Fruit fly (Drosophila melanogaster): ENCODE measurements around the gene CG18304.

CG18304 gene

DNA sequence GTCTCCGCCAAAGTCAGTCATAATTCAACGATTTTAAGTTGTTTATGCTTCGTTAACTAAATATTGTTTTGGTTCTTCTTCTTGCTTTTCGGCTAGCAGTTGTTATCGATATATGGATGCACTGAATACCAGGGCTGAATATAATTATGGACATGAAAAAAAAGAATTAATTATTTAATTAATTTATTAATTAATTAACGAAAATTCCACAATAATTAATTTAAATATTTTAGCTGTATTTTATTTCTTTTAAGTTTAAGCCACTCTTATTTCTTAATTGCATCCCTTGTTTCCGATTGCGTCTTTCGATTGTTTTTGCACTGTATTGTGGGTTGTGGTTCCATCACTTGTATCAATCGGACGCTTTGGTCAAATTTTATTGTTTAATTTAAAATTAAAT lies 7.5 kb upstream of the CG18304 start, which contains the start of the genes Gas41 and SA1 (continued):
- TF ChIP-seq stc (GFP tag; IDR thresholded peaks at IDR 0.05) (peak; percentile 85), esg (GFP tag; conservative IDR thresholded peaks at IDR 0.05) (peak; percentile 93), trh (GFP tag; optimal IDR thresholded peaks at IDR 0.05) (no peak), HLH4C (GFP tag; IDR thresholded peaks at IDR 0.05; ENCODE audit: partially characterized antibody) (peak; percentile 70), HmgZ (tag; optimal IDR thresholded peaks at IDR 0.05) (peak; percentile 84), nerfin-1 (tag; optimal IDR thresholded peaks at IDR 0.05) (peak; percentile 85), org-1 (GFP tag; optimal IDR thresholded peaks at IDR 0.05) (no peak), CG4617 (GFP tag; optimal IDR thresholded peaks at IDR 0.05; ENCODE audit: borderline replicate concordance) (peak; percentile 92), HLHmδ (GFP tag; optimal IDR thresholded peaks at IDR 0.05) (no peak), pfk (GFP tag; optimal IDR thresholded peaks at IDR 0.05) (peak; percentile 3), toy (GFP tag; IDR thresholded peaks at IDR 0.05) (peak; percentile 76), CG11696 (GFP tag; IDR thresholded peaks at IDR 0.05) (peak; percentile 54), CG7987 (GFP tag; optimal IDR thresholded peaks at IDR 0.05) (peak; percentile 76), gro (GFP tag; optimal IDR thresholded peaks at IDR 0.05) (peak; percentile 41), da (GFP tag; optimal IDR thresholded peaks at IDR 0.05) (no peak), sna (GFP tag; IDR thresholded peaks at IDR 0.05; ENCODE audit: partially characterized antibody) (peak; percentile 78), CG15696 (tag; optimal IDR thresholded peaks at IDR 0.05) (peak; percentile 93), CG7928 (GFP tag; optimal IDR thresholded peaks at IDR 0.05) (peak; percentile 97), CG4404 (GFP tag; IDR thresholded peaks at IDR 0.05) (peak; percentile 89), ash1 (GFP tag; optimal IDR thresholded peaks at IDR 0.05) (no peak), prd (optimal IDR thresholded peaks at IDR 0.05) (no peak), prd (GFP tag; IDR thresholded peaks at IDR 0.05) (peak; percentile 96), NC2β (GFP tag; optimal IDR thresholded peaks at IDR 0.05) (peak; percentile 57), Bgb (GFP tag; IDR thresholded peaks at IDR 0.05; ENCODE audit: partially characterized antibody) (peak; percentile 69), Hey (tag; optimal IDR thresholded peaks at IDR 0.05) (peak; percentile 46), CG10543 (GFP tag; optimal IDR thresholded peaks at IDR 0.05) (peak; percentile 62), Oli (tag; optimal IDR thresholded peaks at IDR 0.05) (peak; percentile 71), D19B (GFP tag; optimal IDR thresholded peaks at IDR 0.05) (peak; percentile 48), Kr (GFP tag; optimal IDR thresholded peaks at IDR 0.05) (no peak), lilli (GFP tag; optimal IDR thresholded peaks at IDR 0.05) (peak; percentile 89), Xrp1 (GFP tag; IDR thresholded peaks at IDR 0.05) (peak; percentile 94), CG10321 (GFP tag; IDR thresholded peaks at IDR 0.05) (0 out of 2 replicates have a peak, but pooled peaks have one; percentile 24), grn (GFP tag; optimal IDR thresholded peaks at IDR 0.05) (no peak), wek (GFP tag; optimal IDR thresholded peaks at IDR 0.05) (no peak), CG17328 (GFP tag; IDR thresholded peaks at IDR 0.05) (peak; percentile 83), dan (GFP tag; IDR thresholded peaks at IDR 0.05) (peak; percentile 62; the same call in 1 of the 2 replicates), mam (GFP tag; optimal IDR thresholded peaks at IDR 0.05) (peak; percentile 52), Hr3 (GFP tag; optimal IDR thresholded peaks at IDR 0.05) (peak; percentile 94), pho (GFP tag; optimal IDR thresholded peaks at IDR 0.05) (peak; percentile 41), jumu (GFP tag; optimal IDR thresholded peaks at IDR 0.05) (peak; percentile 70), CG2116 (GFP tag; optimal IDR thresholded peaks at IDR 0.05) (peak; percentile 92), CG33557 (GFP tag; optimal IDR thresholded peaks at IDR 0.05) (peak; percentile 94), CG6689 (GFP tag; IDR thresholded peaks at IDR 0.05) (peak; percentile 93), aop (GFP tag; IDR thresholded peaks at IDR 0.05) (no peak), Vsx1 (GFP tag; optimal IDR thresholded peaks at IDR 0.05) (no peak), CG10979 (tag; optimal IDR thresholded peaks at IDR 0.05) (peak; percentile 69), CG12744 (GFP tag; optimal IDR thresholded peaks at IDR 0.05) (peak; percentile 22), E2f1 (GFP tag; IDR thresholded peaks at IDR 0.05) (peak; percentile 91), gce (GFP tag; IDR thresholded peaks at IDR 0.05) (peak; percentile 67; the same call in 1 of the 3 replicates), CG9932 (GFP tag; IDR thresholded peaks at IDR 0.05) (peak; percentile 95), nom (GFP tag; optimal IDR thresholded peaks at IDR 0.05) (peak; percentile 44)
